Fruit fly (Drosophila melanogaster) whole organism, embryonic: ENCODE results near the gene Ir68b.

Experiments used
- CG11723 ChIP-seq: fragments of 200-800 bp; sonication (Bioruptor generic); optimal IDR thresholded peaks from 2 replicates; lab custom pipeline; 2017; ENCODE audit warnings: missing biosample characterization, mild to moderate bottlenecking, missing genetic modification characterization
- CG12236 ChIP-seq: fragments of 200-800 bp; sonication (Bioruptor generic); optimal IDR thresholded peaks from 2 replicates; lab custom pipeline; 2016; ENCODE audit warnings: missing biosample characterization, missing genetic modification characterization
- CG12299 ChIP-seq: fragments of 200-800 bp; sonication (Bioruptor generic); optimal IDR thresholded peaks from 2 replicates; lab custom pipeline; 2018; ENCODE audit warnings: missing biosample characterization, mild to moderate bottlenecking, missing genetic modification characterization
- CG12659 ChIP-seq: fragments of 200-800 bp; sonication (Bioruptor generic); optimal IDR thresholded peaks from 3 replicates; lab custom pipeline; 2017; ENCODE audit warnings: mild to moderate bottlenecking, missing biosample characterization, missing genetic modification reagents, missing genetic modification characterization
- CG12942 ChIP-seq: fragments of 200-800 bp; sonication (Bioruptor generic); optimal IDR thresholded peaks from 3 replicates; lab custom pipeline; 2016; ENCODE audit warnings: missing biosample characterization, missing genetic modification characterization
- CG13775 ChIP-seq: fragments of 200-800 bp; sonication (Bioruptor generic); optimal IDR thresholded peaks from 3 replicates; lab custom pipeline; 2017; ENCODE audit warnings: missing biosample characterization, mild to moderate bottlenecking, missing genetic modification characterization
- CG14667 ChIP-seq: fragments of 200-800 bp; sonication (Bioruptor generic); IDR thresholded peaks from 2 replicates; pipeline ENCODE4 v1.3.6; 2022; ENCODE audit warnings: missing biosample characterization, missing genetic modification characterization
- CG15601 ChIP-seq: fragments of 200-800 bp; sonication (Bioruptor generic); optimal IDR thresholded peaks from 3 replicates; lab custom pipeline; 2019; ENCODE audit warnings: missing biosample characterization, mild to moderate bottlenecking, missing genetic modification characterization, moderate library complexity
- CG16863 ChIP-seq: fragments of 200-800 bp; sonication (Bioruptor generic); optimal IDR thresholded peaks from 3 replicates; lab custom pipeline; 2016; ENCODE audit warnings: missing biosample characterization, missing genetic modification characterization
- CG17568 ChIP-seq: fragments of 200-800 bp; sonication (Bioruptor generic); optimal IDR thresholded peaks from 2 replicates; lab custom pipeline; 2018; ENCODE audit warnings: missing biosample characterization, mild to moderate bottlenecking, missing genetic modification characterization, moderate library complexity
- CG1792 ChIP-seq: fragments of 200-800 bp; sonication (Bioruptor generic); optimal IDR thresholded peaks from 2 replicates; lab custom pipeline; 2016; ENCODE audit warnings: missing biosample characterization, missing genetic modification characterization
- CG18262 ChIP-seq: fragments of 200-800 bp; optimal IDR thresholded peaks from 3 replicates; lab custom pipeline; 2019; ENCODE audit warnings: missing biosample characterization, mild to moderate bottlenecking, missing genetic modification characterization, moderate library complexity
- CG2129 ChIP-seq: fragments of 200-800 bp; sonication (Bioruptor generic); IDR thresholded peaks from 2 replicates; pipeline ENCODE4 v1.3.6; 2022; ENCODE audit warnings: missing biosample characterization, missing genetic modification characterization; ENCODE audit not compliant: partially characterized antibody
- CG31224 ChIP-seq: fragments of 200-800 bp; sonication (Bioruptor generic); IDR thresholded peaks from 2 replicates; pipeline ENCODE4 v1.3.6; 2022; ENCODE audit warnings: missing biosample characterization, missing genetic modification characterization
- CG34224 ChIP-seq: fragments of 200-800 bp; sonication (Bioruptor generic); IDR thresholded peaks from 3 replicates; pipeline ENCODE4 v1.3.6; 2022; ENCODE audit warnings: missing biosample characterization, missing genetic modification characterization; ENCODE audit not compliant: partially characterized antibody
- CG34376 ChIP-seq: fragments of 200-800 bp; sonication (Bioruptor generic); optimal IDR thresholded peaks from 2 replicates; lab custom pipeline; 2018; ENCODE audit warnings: missing biosample characterization, mild to moderate bottlenecking, missing genetic modification characterization
- CG34422 ChIP-seq: fragments of 200-800 bp; sonication (Bioruptor generic); IDR thresholded peaks from 3 replicates; pipeline ENCODE4 v1.3.6; 2022; ENCODE audit warnings: missing biosample characterization, missing genetic modification characterization
- CG4404 ChIP-seq: fragments of 200-800 bp; sonication (Bioruptor generic); IDR thresholded peaks from 2 replicates; pipeline ENCODE4 v1.3.6; 2022; ENCODE audit warnings: missing biosample characterization, missing genetic modification characterization
- CG4730 ChIP-seq: fragments of 200-800 bp; sonication (Bioruptor generic); IDR thresholded peaks from 2 replicates; pipeline ENCODE4 v1.3.6; 2022; ENCODE audit warnings: missing biosample characterization, missing genetic modification characterization
- CG6175 ChIP-seq: fragments of 200-800 bp; sonication (Bioruptor generic); IDR thresholded peaks from 3 replicates; pipeline ENCODE4 v1.3.6; 2022; ENCODE audit warnings: missing biosample characterization, missing genetic modification characterization
- CG6854 ChIP-seq: fragments of 200-800 bp; sonication (Bioruptor generic); optimal IDR thresholded peaks from 3 replicates; lab custom pipeline; 2017; ENCODE audit warnings: missing biosample characterization, mild to moderate bottlenecking, missing genetic modification characterization
- CG9932 ChIP-seq: fragments of 200-800 bp; sonication (Bioruptor generic); IDR thresholded peaks from 2 replicates; pipeline ENCODE4 v1.3.6; 2022; ENCODE audit warnings: missing biosample characterization, missing genetic modification characterization
- CoRest ChIP-seq: fragments of 200-800 bp; sonication (Bioruptor generic); optimal IDR thresholded peaks from 3 replicates; lab custom pipeline; 2018; ENCODE audit warnings: missing biosample characterization, mild to moderate bottlenecking, missing genetic modification characterization, moderate library complexity
- Dad ChIP-seq: fragments of 200-800 bp; sonication (Bioruptor generic); optimal IDR thresholded peaks from 3 replicates; lab custom pipeline; 2016; ENCODE audit warnings: missing biosample characterization, missing genetic modification characterization
- HLH4C ChIP-seq: fragments of 200-800 bp; sonication (Bioruptor generic); IDR thresholded peaks from 3 replicates; pipeline ENCODE4 v1.3.6; 2022; ENCODE audit warnings: missing biosample characterization, missing genetic modification characterization; ENCODE audit not compliant: partially characterized antibody
- Hmr ChIP-seq: fragments of 200-800 bp; sonication (Bioruptor generic); optimal IDR thresholded peaks from 3 replicates; lab custom pipeline; 2017; ENCODE audit warnings: mild to moderate bottlenecking, missing biosample characterization, missing genetic modification reagents, missing genetic modification characterization
- Hr3 ChIP-seq: fragments of 200-800 bp; sonication (Bioruptor generic); optimal IDR thresholded peaks from 3 replicates; lab custom pipeline; 2016; ENCODE audit warnings: missing biosample characterization, missing genetic modification characterization
- Mad ChIP-seq: fragments of 200-800 bp; sonication (Bioruptor generic); optimal IDR thresholded peaks from 2 replicates; lab custom pipeline; 2016; ENCODE audit warnings: missing biosample characterization, missing genetic modification characterization
- Med ChIP-seq: fragments of 200-800 bp; sonication (Bioruptor generic); peaks from one replicate; lab custom pipeline; 2016; ENCODE audit warnings: missing biosample characterization, missing genetic modification characterization, mild to moderate bottlenecking, inconsistent platforms, moderate library complexity
- Neu2 ChIP-seq: fragments of 200-800 bp; sonication (Bioruptor generic); optimal IDR thresholded peaks from 3 replicates; lab custom pipeline; 2016; ENCODE audit warnings: missing biosample characterization, missing genetic modification characterization, borderline replicate concordance
- Xbp1 ChIP-seq: fragments of 200-800 bp; sonication (Bioruptor generic); optimal IDR thresholded peaks from 3 replicates; lab custom pipeline; 2016; ENCODE audit warnings: missing biosample characterization, mild to moderate bottlenecking, missing genetic modification characterization
- az2 ChIP-seq: fragments of 200-800 bp; sonication (Bioruptor generic); optimal IDR thresholded peaks from 3 replicates; lab custom pipeline; 2016; ENCODE audit warnings: missing biosample characterization, missing genetic modification characterization
- chinmo ChIP-seq: fragments of 200-800 bp; sonication (Bioruptor generic); IDR thresholded peaks from 4 replicates; pipeline ENCODE4 v1.3.6; 2022; ENCODE audit warnings: missing biosample characterization, missing genetic modification characterization; ENCODE audit not compliant: partially characterized antibody
- da ChIP-seq: fragments of 200-800 bp; sonication (Bioruptor generic); optimal IDR thresholded peaks from 2 replicates; lab custom pipeline; 2016; ENCODE audit warnings: missing biosample characterization, missing genetic modification characterization
- emc ChIP-seq: fragments of 200-800 bp; sonication (Bioruptor generic); optimal IDR thresholded peaks from 2 replicates; lab custom pipeline; 2016; ENCODE audit warnings: missing biosample characterization, missing genetic modification characterization
- fru ChIP-seq: fragments of >200 bp; optimal IDR thresholded peaks from 2 replicates; lab custom pipeline; 2017
- gfzf ChIP-seq: fragments of 200-800 bp; sonication (Bioruptor generic); optimal IDR thresholded peaks from 2 replicates; lab custom pipeline; 2016; ENCODE audit warnings: missing biosample characterization, mild to moderate bottlenecking, missing genetic modification characterization, moderate library complexity
- gsb ChIP-seq: fragments of 200-800 bp; sonication (Bioruptor generic); IDR thresholded peaks from 2 replicates; pipeline ENCODE4 v1.3.6; 2022; ENCODE audit warnings: missing biosample characterization, missing genetic modification characterization
- lab ChIP-seq: fragments of 200-800 bp; sonication (Bioruptor generic); optimal IDR thresholded peaks from 3 replicates; lab custom pipeline; 2017; ENCODE audit warnings: missing biosample characterization, missing genetic modification characterization, mild to moderate bottlenecking, moderate library complexity, missing genetic modification reagents
- nmo ChIP-seq: fragments of 200-800 bp; sonication (Bioruptor generic); optimal IDR thresholded peaks from 2 replicates; lab custom pipeline; 2018; ENCODE audit warnings: missing biosample characterization, mild to moderate bottlenecking, missing genetic modification characterization, moderate library complexity
- onecut ChIP-seq: fragments of 200-800 bp; sonication (Bioruptor generic); IDR thresholded peaks from 2 replicates; pipeline ENCODE4 v1.3.6; 2022; ENCODE audit warnings: missing biosample characterization, missing genetic modification characterization
- pum ChIP-seq: fragments of 200-800 bp; sonication (Bioruptor generic); optimal IDR thresholded peaks from 2 replicates; lab custom pipeline; 2016; ENCODE audit warnings: missing biosample characterization, missing genetic modification characterization
- slbo ChIP-seq: fragments of 200-800 bp; sonication (Bioruptor generic); IDR thresholded peaks from 2 replicates; pipeline ENCODE4 v1.3.6; 2022; ENCODE audit warnings: missing biosample characterization, missing genetic modification characterization
- slp2 ChIP-seq: fragments of 200-800 bp; sonication (Bioruptor generic); optimal IDR thresholded peaks from 2 replicates; lab custom pipeline; 2016; ENCODE audit warnings: missing biosample characterization, missing genetic modification characterization
- so ChIP-seq: fragments of 200-800 bp; sonication (Bioruptor generic); IDR thresholded peaks from 3 replicates; pipeline ENCODE4 v1.3.6; 2022; ENCODE audit warnings: missing biosample characterization, missing genetic modification characterization
- stc ChIP-seq: fragments of 200-800 bp; sonication (Bioruptor generic); IDR thresholded peaks from 2 replicates; pipeline ENCODE4 v1.3.6; 2022; ENCODE audit warnings: missing biosample characterization, missing genetic modification characterization
- sug ChIP-seq: fragments of 200-800 bp; optimal IDR thresholded peaks from 2 replicates; lab custom pipeline; 2019; ENCODE audit warnings: missing biosample characterization, mild to moderate bottlenecking, missing genetic modification characterization, moderate library complexity
- tgo ChIP-seq: fragments of 200-800 bp; sonication (Bioruptor generic); IDR thresholded peaks from 3 replicates; pipeline ENCODE4 v1.3.6; 2022; ENCODE audit warnings: missing biosample characterization, missing genetic modification characterization
- tin ChIP-seq: fragments of 200-800 bp; sonication (Bioruptor generic); optimal IDR thresholded peaks from 3 replicates; lab custom pipeline; 2016; ENCODE audit warnings: missing biosample characterization, missing genetic modification characterization

Gene Ir68b

DNA sequence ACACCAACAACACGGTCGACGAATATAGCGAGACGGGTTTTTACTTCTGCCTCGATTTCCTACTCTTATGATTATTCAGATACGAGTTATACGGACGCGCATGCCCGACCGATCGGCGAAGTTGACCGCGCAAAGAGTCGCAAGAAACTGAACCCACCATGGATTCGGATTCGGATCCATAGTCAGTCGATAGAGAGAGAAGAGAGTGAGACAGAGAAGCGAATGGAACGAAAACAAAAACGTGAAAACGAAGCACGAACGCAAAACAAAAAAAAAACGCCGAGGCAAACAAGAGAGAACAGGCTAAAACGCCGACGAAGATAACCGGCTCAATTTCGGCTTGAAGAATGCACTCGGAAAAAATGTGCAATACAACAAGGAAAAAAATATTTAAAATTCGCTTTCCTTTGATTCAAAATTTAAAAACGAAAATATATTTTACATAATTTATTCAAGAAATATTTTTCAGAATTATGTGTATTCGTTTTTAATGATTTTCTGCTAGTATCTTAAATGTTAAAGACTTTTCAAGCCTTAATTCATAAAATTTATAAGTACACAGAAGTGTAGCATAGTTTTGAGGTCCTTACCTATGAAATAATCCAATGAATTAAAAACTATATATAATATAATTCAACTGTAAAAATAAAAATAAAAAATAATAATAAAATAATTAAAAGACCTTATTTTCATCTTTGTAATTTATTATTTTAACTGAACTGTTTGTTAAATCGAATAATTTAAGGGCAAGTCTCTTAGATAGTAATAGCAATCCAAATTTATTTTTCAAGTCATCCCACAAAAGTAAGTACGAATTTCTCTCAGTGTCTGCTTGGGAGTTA is 45.3 kb downstream of the Ir68b start, which contains the start of gene Sema5c (continued):
- TF ChIP-seq lab (GFP tag; lab: Kevin White, UChicago) (peak; percentile 40), CG6175 (peak; percentile 38; the same call in 1 of the 3 replicates), slp2 (GFP tag; lab: Kevin White, UChicago) (no peak), Mad (no peak), gfzf (GFP tag; lab: Kevin White, UChicago) (no peak), chinmo (GFP tag; lab: Robert Waterston, UW) (peak; percentile 84; the same call in 1 of the 4 replicates), so (GFP tag; lab: Robert Waterston, UW) (peak; percentile 47; the same call in 2 of the 3 replicates), CG4404 (peak; percentile 66), CG16863 (GFP tag; lab: Kevin White, UChicago) (no peak), CG15601 (peak; percentile 37), CG34224 (GFP tag; lab: Robert Waterston, UW) (0 out of 3 replicates have a peak, but pooled peaks have one; percentile 36), CG9932 (GFP tag; lab: Robert Waterston, UW) (peak; percentile 55), CG12299 (tag; lab: Kevin White, UChicago) (no peak), CG6854 (GFP tag; lab: Kevin White, UChicago) (peak; percentile 49), CG12942 (GFP tag; lab: Kevin White, UChicago) (peak; percentile 26), CG1792 (GFP tag; lab: Kevin White, UChicago) (no peak), da (GFP tag; lab: Kevin White, UChicago) (no peak), CG2129 (no peak), tin (peak; percentile 22), nmo (GFP tag; lab: Kevin White, UChicago) (peak; percentile 88), Hmr (peak; percentile 46), sug (tag; lab: Kevin White, UChicago) (peak; percentile 31), HLH4C (GFP tag; lab: Robert Waterston, UW) (no peak; the same call in 2 of the 3 replicates), emc (GFP tag; lab: Kevin White, UChicago) (no peak), Xbp1 (peak; percentile 59), CG18262 (tag; lab: Kevin White, UChicago) (peak; percentile 95), stc (GFP tag; lab: Robert Waterston, UW) (no peak; the same call in 1 of the 2 replicates), az2 (peak; percentile 55), CG14667 (GFP tag; lab: Robert Waterston, UW) (peak; percentile 31), CG34422 (GFP tag; lab: Robert Waterston, UW) (peak; percentile 33; the same call in 2 of the 3 replicates), Med (peak; percentile 83), pum (GFP tag; lab: Kevin White, UChicago) (no peak), fru (lab: Kevin White, UChicago) (no peak), onecut (peak; percentile 27), CoRest (peak; percentile 89), CG17568 (GFP tag; lab: Kevin White, UChicago) (peak; percentile 3), CG12659 (GFP tag; lab: Kevin White, UChicago) (peak; percentile 79), CG4730 (GFP tag; lab: Robert Waterston, UW) (peak; percentile 41; the same call in 1 of the 2 replicates), CG12236 (GFP tag; lab: Kevin White, UChicago) (no peak), tgo (peak; percentile 39), Dad (GFP tag; lab: Kevin White, UChicago) (no peak), CG31224 (peak; percentile 28; the same call in 1 of the 2 replicates), CG13775 (peak; percentile 87), gsb (GFP tag; lab: Robert Waterston, UW) (0 out of 2 replicates have a peak, but pooled peaks have one; percentile 36), CG11723 (GFP tag; lab: Kevin White, UChicago) (no peak), slbo (GFP tag; lab: Robert Waterston, UW) (peak; percentile 73), CG34376 (GFP tag; lab: Kevin White, UChicago) (peak; percentile 66), Neu2 (GFP tag; lab: Kevin White, UChicago) (peak; percentile 19), Hr3 (peak; percentile 80)
